Worm (Caenorhabditis elegans) whole organism, young adult: ENCODE measurements around the gene F31F7.2.

Source experiments
- akir-1 ChIP-seq: fragments of 200-800 bp; sonication (Bioruptor generic); optimal IDR thresholded peaks from 2 replicates; lab custom pipeline; 2018; ENCODE audit warnings: mild to moderate bottlenecking, missing genetic modification characterization, moderate library complexity, missing compliant biosample characterization
- madf-6 ChIP-seq: fragments of 200-800 bp; sonication (Bioruptor generic); IDR thresholded peaks from 2 replicates; pipeline ENCODE4 v1.3.6; 2022; ENCODE audit warnings: missing genetic modification reagents, missing genetic modification characterization, missing compliant biosample characterization
- xnd-1 ChIP-seq: sonication (generic microtip); optimal IDR thresholded peaks from 2 replicates; lab custom pipeline; 2016; ENCODE audit warnings: missing genotype, missing genetic modification reagents, missing genetic modification characterization, missing compliant biosample characterization

ce11 chrV:6270552-6270951, at the start of gene F31F7.2:
- no peak for TF ChIP-seq madf-6 (GFP tag; lab: Robert Waterston, UW)
- TF ChIP-seq xnd-1 (tag; lab: Kevin White, UChicago): no peak
- TF ChIP-seq akir-1 (GFP tag; lab: Kevin White, UChicago): no peak
